Fruit fly (Drosophila melanogaster) whole organism, embryonic: ENCODE measurements around the gene CG10317.
A peak's percentile ranks its signal among the peaks of the same experiment; 100 is the strongest.

Experiments used
- Aef1 ChIP-seq: fragments of 200-800 bp; sonication (Bioruptor generic); IDR thresholded peaks from 3 replicates; pipeline ENCODE4 v1.3.6; 2022; ENCODE audit warnings: missing biosample characterization, missing genetic modification characterization
- CG10147 ChIP-seq: fragments of 200-800 bp; sonication (Bioruptor generic); optimal IDR thresholded peaks from 2 replicates; lab custom pipeline; 2019; ENCODE audit warnings: missing biosample characterization, mild to moderate bottlenecking, missing genetic modification characterization, moderate library complexity
- CG11085 ChIP-seq: fragments of 200-800 bp; sonication (Bioruptor generic); IDR thresholded peaks from 2 replicates; pipeline ENCODE4 v1.3.6; 2022; ENCODE audit warnings: missing biosample characterization, missing genetic modification characterization
- CG12391 ChIP-seq: fragments of 200-800 bp; sonication (Bioruptor generic); optimal IDR thresholded peaks from 3 replicates; lab custom pipeline; 2018; ENCODE audit warnings: missing biosample characterization, mild to moderate bottlenecking, missing genetic modification characterization, moderate library complexity
- CG15514 ChIP-seq: fragments of 200-800 bp; sonication (Bioruptor generic); optimal IDR thresholded peaks from 3 replicates; lab custom pipeline; 2017; ENCODE audit warnings: missing biosample characterization, missing genetic modification characterization, mild to moderate bottlenecking, moderate library complexity, missing genetic modification reagents
- CG1647 ChIP-seq: fragments of 200-800 bp; sonication (Bioruptor generic); optimal IDR thresholded peaks from 3 replicates; lab custom pipeline; 2016; ENCODE audit warnings: missing biosample characterization, missing genetic modification characterization
- CG17361 ChIP-seq: fragments of 200-800 bp; sonication (Bioruptor generic); IDR thresholded peaks from 3 replicates; pipeline ENCODE4 v1.3.6; 2022; ENCODE audit warnings: missing biosample characterization, missing genetic modification characterization
- CG17829 ChIP-seq: fragments of 200-800 bp; optimal IDR thresholded peaks from 2 replicates; lab custom pipeline; 2019; ENCODE audit warnings: missing biosample characterization, mild to moderate bottlenecking, missing genetic modification characterization, moderate library complexity
- CG17912 ChIP-seq: fragments of 200-800 bp; sonication (Bioruptor generic); optimal IDR thresholded peaks from 2 replicates; lab custom pipeline; 2018; ENCODE audit warnings: missing biosample characterization, mild to moderate bottlenecking, missing genetic modification characterization
- CG1792 ChIP-seq: fragments of 200-800 bp; sonication (Bioruptor generic); optimal IDR thresholded peaks from 2 replicates; lab custom pipeline; 2016; ENCODE audit warnings: missing biosample characterization, missing genetic modification characterization
- CG30431 ChIP-seq: fragments of 200-800 bp; sonication (Bioruptor generic); optimal IDR thresholded peaks from 2 replicates; lab custom pipeline; 2017; ENCODE audit warnings: missing biosample characterization, missing genetic modification characterization
- CG32772 ChIP-seq: fragments of 200-800 bp; sonication (Bioruptor generic); IDR thresholded peaks from 2 replicates; pipeline ENCODE4 v1.3.6; 2022; ENCODE audit warnings: missing biosample characterization, missing genetic modification characterization
- CG34224 ChIP-seq: fragments of 200-800 bp; sonication (Bioruptor generic); IDR thresholded peaks from 3 replicates; pipeline ENCODE4 v1.3.6; 2022; ENCODE audit warnings: missing biosample characterization, missing genetic modification characterization; ENCODE audit not compliant: partially characterized antibody
- CG4424 ChIP-seq: fragments of 200-800 bp; sonication (Bioruptor generic); optimal IDR thresholded peaks from 3 replicates; lab custom pipeline; 2016; ENCODE audit warnings: missing biosample characterization, missing genetic modification characterization
- CG5953 ChIP-seq: fragments of 200-800 bp; sonication (Bioruptor generic); IDR thresholded peaks from 2 replicates; pipeline ENCODE4 v1.3.6; 2022; ENCODE audit warnings: missing biosample characterization, missing genetic modification characterization
- CG6683 ChIP-seq: fragments of 200-800 bp; sonication (Bioruptor generic); optimal IDR thresholded peaks from 2 replicates; lab custom pipeline; 2017; ENCODE audit warnings: missing biosample characterization, mild to moderate bottlenecking, missing genetic modification characterization, missing genetic modification reagents
- CG8290 ChIP-seq, 3 experiments: fragments of 200-800 bp; sonication (Bioruptor generic); optimal IDR thresholded peaks; 2 replicates each; lab custom pipeline; 2016 to 2019; ENCODE audit warnings: missing biosample characterization in 3 of 3, missing genetic modification characterization in 3 of 3, mild to moderate bottlenecking in 2 of 3, moderate library complexity in 1 of 3
- CG8944 ChIP-seq: fragments of 200-800 bp; sonication (Bioruptor generic); optimal IDR thresholded peaks from 3 replicates; lab custom pipeline; 2016; ENCODE audit warnings: missing biosample characterization, missing genetic modification characterization
- CTCF ChIP-seq: fragments of 200-800 bp; sonication (Bioruptor generic); optimal IDR thresholded peaks from 2 replicates; lab custom pipeline; 2017; ENCODE audit warnings: missing biosample characterization, mild to moderate bottlenecking, missing genetic modification characterization, moderate library complexity
- Camta ChIP-seq: fragments of 200-800 bp; sonication (Bioruptor generic); optimal IDR thresholded peaks from 2 replicates; lab custom pipeline; 2016; ENCODE audit warnings: missing biosample characterization, missing genetic modification characterization
- Doc3 ChIP-seq: fragments of 200-800 bp; sonication (Bioruptor generic); IDR thresholded peaks from 3 replicates; pipeline ENCODE4 v1.3.6; 2022; ENCODE audit warnings: missing biosample characterization, missing genetic modification characterization; ENCODE audit not compliant: partially characterized antibody
- Dp ChIP-seq: fragments of 200-800 bp; sonication (Bioruptor generic); optimal IDR thresholded peaks from 2 replicates; lab custom pipeline; 2018; ENCODE audit warnings: missing biosample characterization, mild to moderate bottlenecking, missing genetic modification characterization, moderate library complexity
- Fer3 ChIP-seq: fragments of 200-800 bp; sonication (Bioruptor generic); optimal IDR thresholded peaks from 2 replicates; lab custom pipeline; 2018; ENCODE audit warnings: missing biosample characterization, mild to moderate bottlenecking, missing genetic modification characterization, moderate library complexity
- HmgD ChIP-seq: fragments of 200-800 bp; sonication (Bioruptor generic); optimal IDR thresholded peaks from 3 replicates; lab custom pipeline; 2016; ENCODE audit warnings: missing biosample characterization, missing genetic modification characterization
- Hmr ChIP-seq: fragments of 200-800 bp; sonication (Bioruptor generic); optimal IDR thresholded peaks from 3 replicates; lab custom pipeline; 2017; ENCODE audit warnings: mild to moderate bottlenecking, missing biosample characterization, missing genetic modification reagents, missing genetic modification characterization
- Hr51 ChIP-seq, 2 experiments: fragments of 200-800 bp; sonication (Bioruptor generic); optimal IDR thresholded peaks; 2 replicates in 1 of 2; 3 replicates in 1 of 2; lab custom pipeline; 2016 to 2018; ENCODE audit warnings: missing biosample characterization in 2 of 2, missing genetic modification characterization in 2 of 2, mild to moderate bottlenecking in 1 of 2, moderate library complexity in 1 of 2
- NFAT ChIP-seq: fragments of 200-800 bp; sonication (Bioruptor generic); IDR thresholded peaks from 2 replicates; pipeline ENCODE4 v1.3.6; 2022; ENCODE audit warnings: missing biosample characterization, missing genetic modification characterization
- Nf-YB ChIP-seq: fragments of 200-800 bp; sonication (Bioruptor generic); optimal IDR thresholded peaks from 3 replicates; lab custom pipeline; 2019; ENCODE audit warnings: missing biosample characterization, mild to moderate bottlenecking, missing genetic modification characterization, moderate library complexity
- NfI ChIP-seq: fragments of 200-800 bp; sonication (Bioruptor generic); optimal IDR thresholded peaks from 3 replicates; lab custom pipeline; 2018; ENCODE audit warnings: missing biosample characterization, mild to moderate bottlenecking, missing genetic modification characterization, moderate library complexity
- Rfx ChIP-seq: fragments of 200-800 bp; sonication (Bioruptor generic); IDR thresholded peaks from 2 replicates; pipeline ENCODE4 v1.3.6; 2022; ENCODE audit warnings: missing biosample characterization, missing genetic modification characterization
- Stat92E ChIP-seq, 3 experiments: fragments of >200 bp in 2 of 3; fragments of 200-800 bp in 1 of 3; sonication (Bioruptor generic) in 1 of 3; optimal IDR thresholded peaks; 2 replicates each; lab custom pipeline; 2017 to 2019; ENCODE audit warnings: missing biosample characterization in 3 of 3, missing genetic modification characterization in 3 of 3, mild to moderate bottlenecking in 1 of 3, moderate library complexity in 1 of 3
- al ChIP-seq: fragments of 200-800 bp; sonication (Bioruptor generic); IDR thresholded peaks from 2 replicates; pipeline ENCODE4 v1.3.6; 2022; ENCODE audit warnings: missing biosample characterization, missing genetic modification characterization
- danr ChIP-seq: fragments of 200-800 bp; sonication (Bioruptor generic); IDR thresholded peaks from 2 replicates; pipeline ENCODE4 v1.3.6; 2022; ENCODE audit warnings: missing biosample characterization, missing genetic modification characterization
- dm ChIP-seq: fragments of 200-800 bp; sonication (Bioruptor generic); optimal IDR thresholded peaks from 3 replicates; lab custom pipeline; 2016; ENCODE audit warnings: missing biosample characterization, missing genetic modification characterization
- emc ChIP-seq: fragments of 200-800 bp; sonication (Bioruptor generic); optimal IDR thresholded peaks from 2 replicates; lab custom pipeline; 2016; ENCODE audit warnings: missing biosample characterization, missing genetic modification characterization
- eyg ChIP-seq: fragments of 200-800 bp; sonication (Bioruptor generic); optimal IDR thresholded peaks from 3 replicates; lab custom pipeline; 2016; ENCODE audit warnings: missing biosample characterization, missing genetic modification characterization
- h ChIP-seq: fragments of >200 bp; optimal IDR thresholded peaks from 2 replicates; lab custom pipeline; 2017
- hkb ChIP-seq, 2 experiments: fragments of 200-800 bp in 1 of 2; fragments of >200 bp in 1 of 2; sonication (Bioruptor generic) in 1 of 2; IDR thresholded peaks in 1 of 2; optimal IDR thresholded peaks in 1 of 2; 2 replicates each; pipeline versions ENCODE4 v1.3.6 to Lab custom; 2017 to 2022; ENCODE audit warnings: missing biosample characterization in 1 of 2, missing genetic modification characterization in 1 of 2
- lab ChIP-seq: fragments of 200-800 bp; sonication (Bioruptor generic); optimal IDR thresholded peaks from 3 replicates; lab custom pipeline; 2017; ENCODE audit warnings: missing biosample characterization, missing genetic modification characterization, mild to moderate bottlenecking, moderate library complexity, missing genetic modification reagents
- lilli ChIP-seq: fragments of 200-800 bp; sonication (Bioruptor generic); optimal IDR thresholded peaks from 3 replicates; lab custom pipeline; 2016; ENCODE audit warnings: missing biosample characterization, missing genetic modification characterization
- lmd ChIP-seq: fragments of 200-800 bp; sonication (Bioruptor generic); IDR thresholded peaks from 2 replicates; pipeline ENCODE4 v1.3.6; 2022; ENCODE audit warnings: missing biosample characterization, missing genetic modification characterization
- lola ChIP-seq, 3 experiments: fragments of >200 bp in 2 of 3; fragments of 200-800 bp in 1 of 3; sonication (Bioruptor generic) in 1 of 3; optimal IDR thresholded peaks; 2 replicates each; lab custom pipeline; 2017 to 2019; ENCODE audit warnings: missing biosample characterization in 3 of 3, missing genetic modification characterization in 3 of 3, mild to moderate bottlenecking in 1 of 3, moderate library complexity in 1 of 3
- pfk ChIP-seq: fragments of 200-800 bp; sonication (Bioruptor generic); optimal IDR thresholded peaks from 2 replicates; lab custom pipeline; 2018; ENCODE audit warnings: missing biosample characterization, mild to moderate bottlenecking, missing genetic modification characterization, moderate library complexity
- pho ChIP-seq: fragments of 200-800 bp; sonication (Bioruptor generic); optimal IDR thresholded peaks from 2 replicates; lab custom pipeline; 2016; ENCODE audit warnings: missing biosample characterization, missing genetic modification characterization
- repo ChIP-seq: fragments of 200-800 bp; sonication (Bioruptor generic); optimal IDR thresholded peaks from 2 replicates; lab custom pipeline; 2016; ENCODE audit warnings: missing biosample characterization, missing genetic modification characterization
- ro ChIP-seq: fragments of 200-800 bp; sonication (Bioruptor generic); IDR thresholded peaks from 2 replicates; pipeline ENCODE4 v1.3.6; 2022; ENCODE audit warnings: missing biosample characterization, missing genetic modification characterization
- run ChIP-seq: fragments of 200-800 bp; sonication (Bioruptor generic); optimal IDR thresholded peaks from 3 replicates; lab custom pipeline; 2018; ENCODE audit warnings: missing biosample characterization, mild to moderate bottlenecking, missing genetic modification characterization
- slbo ChIP-seq: fragments of 200-800 bp; sonication (Bioruptor generic); IDR thresholded peaks from 2 replicates; pipeline ENCODE4 v1.3.6; 2022; ENCODE audit warnings: missing biosample characterization, missing genetic modification characterization
- tap ChIP-seq: fragments of 200-800 bp; optimal IDR thresholded peaks from 3 replicates; lab custom pipeline; 2019; ENCODE audit warnings: missing biosample characterization, mild to moderate bottlenecking, missing genetic modification characterization, moderate library complexity
- ttk ChIP-seq: fragments of 200-800 bp; sonication (Bioruptor generic); IDR thresholded peaks from 2 replicates; pipeline ENCODE4 v2.1.2; 2022; ENCODE audit warnings: missing biosample characterization, missing genetic modification characterization
- wor ChIP-seq: fragments of 200-800 bp; sonication (Bioruptor generic); IDR thresholded peaks from 2 replicates; pipeline ENCODE4 v1.3.6; 2022; ENCODE audit warnings: missing biosample characterization, missing genetic modification characterization
- yki ChIP-seq: fragments of >200 bp; optimal IDR thresholded peaks from 3 replicates; lab custom pipeline; 2018

CG10317 gene

dm6 chr3R:16403734-16404057, 33.4 kb upstream of the CG10317 start (continued):
- TF ChIP-seq lilli (GFP tag; lab: Kevin White, UChicago) (no peak), tap (tag; lab: Kevin White, UChicago) (no peak), CG34224 (GFP tag; lab: Robert Waterston, UW) (no peak), lola (GFP tag; optimal IDR thresholded peaks at IDR 0.05; lab: Kevin White, UChicago) (no peak), repo (no peak), Nf-YB (GFP tag; lab: Kevin White, UChicago) (peak; percentile 99), CG17829 (tag; lab: Kevin White, UChicago) (peak; percentile 38), CG30431 (GFP tag; lab: Kevin White, UChicago) (no peak), CG1792 (GFP tag; lab: Kevin White, UChicago) (no peak), CG5953 (no peak), pfk (peak; percentile 99), ro (GFP tag; lab: Robert Waterston, UW) (no peak), emc (GFP tag; lab: Kevin White, UChicago) (no peak), CG11085 (no peak), NfI (GFP tag; lab: Kevin White, UChicago) (no peak), NFAT (no peak), CG12391 (tag; lab: Kevin White, UChicago) (no peak), danr (no peak), CG32772 (GFP tag; lab: Robert Waterston, UW) (no peak), CG8290 (GFP tag; optimal IDR thresholded peaks at IDR 0.05; lab: Kevin White, UChicago) (no peak), CG8290 (tag; optimal IDR thresholded peaks at IDR 0.05; lab: Kevin White, UChicago) (no peak), dm (no peak), h (lab: Kevin White, UChicago) (no peak), Aef1 (no peak), Fer3 (tag; lab: Kevin White, UChicago) (no peak), hkb (optimal IDR thresholded peaks at IDR 0.05; lab: Kevin White, UChicago) (no peak), hkb (GFP tag; IDR thresholded peaks at IDR 0.05; lab: Robert Waterston, UW) (no peak), CG4424 (GFP tag; lab: Kevin White, UChicago) (no peak), slbo (GFP tag; lab: Robert Waterston, UW) (no peak), Doc3 (GFP tag; lab: Robert Waterston, UW) (no peak), ttk (GFP tag; lab: Robert Waterston, UW) (0 out of 2 replicates have a peak, but pooled peaks have one; percentile 37), run (tag; lab: Kevin White, UChicago) (no peak), CG17912 (GFP tag; lab: Kevin White, UChicago) (no peak), Rfx (GFP tag; lab: Robert Waterston, UW) (peak; percentile 74), CG6683 (GFP tag; lab: Kevin White, UChicago) (no peak), CG17361 (no peak), lmd (no peak), wor (no peak), CG8944 (GFP tag; lab: Kevin White, UChicago) (no peak), CTCF (peak; percentile 46), Hr51 (GFP tag; optimal IDR thresholded peaks at IDR 0.05; lab: Kevin White, UChicago) (no peak), CG1647 (no peak), Camta (no peak), CG15514 (GFP tag; lab: Kevin White, UChicago) (no peak), Dp (GFP tag; lab: Kevin White, UChicago) (no peak), HmgD (GFP tag; lab: Kevin White, UChicago) (peak; percentile 38), pho (no peak), yki (lab: Kevin White, UChicago) (no peak), Stat92E (GFP tag; optimal IDR thresholded peaks at IDR 0.05; lab: Kevin White, UChicago) (no peak), al (GFP tag; lab: Robert Waterston, UW) (no peak), CG10147 (no peak), lab (GFP tag; lab: Kevin White, UChicago) (no peak), eyg (GFP tag; lab: Kevin White, UChicago) (no peak), Hmr (GFP tag; lab: Kevin White, UChicago) (no peak)
